Worm (Caenorhabditis elegans) whole organism, young adult: ENCODE results near the gene T14B4.8.

Experiments
- B0261.1 ChIP-seq: sonication (generic microtip); optimal IDR thresholded peaks from 2 replicates; lab custom pipeline; 2016; ENCODE audit warnings: mild to moderate bottlenecking, missing genetic modification characterization, moderate library complexity, missing compliant biosample characterization
- C17E4.6 ChIP-seq: fragments of 200-800 bp; sonication (Bioruptor generic); IDR thresholded peaks from 2 replicates; pipeline ENCODE4 v1.3.6; 2022; ENCODE audit warnings: missing genetic modification reagents, missing genetic modification characterization, missing compliant biosample characterization
- D2030.7 ChIP-seq: fragments of 200-800 bp; sonication (Bioruptor generic); IDR thresholded peaks from 2 replicates; pipeline ENCODE4 v1.3.6; 2022; ENCODE audit warnings: missing genetic modification reagents, missing genetic modification characterization, missing compliant biosample characterization
- F10E7.11 ChIP-seq: sonication (generic microtip); optimal IDR thresholded peaks from 2 replicates; lab custom pipeline; 2017; ENCODE audit warnings: mild to moderate bottlenecking, missing genetic modification characterization, moderate library complexity, missing compliant biosample characterization
- F23B12.7 ChIP-seq: sonication (generic microtip); optimal IDR thresholded peaks from 2 replicates; lab custom pipeline; 2017; ENCODE audit warnings: missing genetic modification characterization, mild to moderate bottlenecking, missing compliant biosample characterization, antibody characterized with exemption, moderate library complexity; ENCODE audit not compliant: insufficient read depth
- F33H1.4 ChIP-seq: fragments of 200-800 bp; sonication (Bioruptor generic); IDR thresholded peaks from 2 replicates; pipeline ENCODE4 v1.3.6; 2022; ENCODE audit warnings: missing genetic modification reagents, missing genetic modification characterization, missing compliant biosample characterization
- F52B5.7 ChIP-seq: sonication (generic microtip); optimal IDR thresholded peaks from 2 replicates; lab custom pipeline; 2016; ENCODE audit warnings: mild to moderate bottlenecking, missing genetic modification characterization, missing compliant biosample characterization
- K11D2.4 ChIP-seq: fragments of 200-800 bp; sonication (Bioruptor generic); IDR thresholded peaks from 2 replicates; pipeline ENCODE4 v1.3.6; 2022; ENCODE audit warnings: missing genetic modification reagents, missing genetic modification characterization, missing compliant biosample characterization
- T26A5.8 ChIP-seq: sonication (generic microtip); optimal IDR thresholded peaks from 2 replicates; lab custom pipeline; 2016; ENCODE audit warnings: missing genetic modification characterization, missing compliant biosample characterization
- Y53F4B.3 ChIP-seq: fragments of 200-800 bp; sonication (Bioruptor generic); IDR thresholded peaks from 2 replicates; pipeline ENCODE4 v1.3.6; 2022; ENCODE audit warnings: missing genetic modification reagents, missing genetic modification characterization, missing compliant biosample characterization
- Y79H2A.3 ChIP-seq: fragments of 200-800 bp; sonication (Bioruptor generic); conservative IDR thresholded peaks from 2 replicates; pipeline ENCODE4 v1.3.6; 2022; ENCODE audit warnings: missing genetic modification reagents, missing genetic modification characterization, missing compliant biosample characterization
- Y95B8A.8 ChIP-seq: fragments of 200-800 bp; sonication (Bioruptor generic); IDR thresholded peaks from 2 replicates; pipeline ENCODE4 v1.3.6; 2022; ENCODE audit warnings: missing genetic modification reagents, missing genetic modification characterization, missing compliant biosample characterization
- akir-1 ChIP-seq: fragments of 200-800 bp; sonication (Bioruptor generic); optimal IDR thresholded peaks from 2 replicates; lab custom pipeline; 2018; ENCODE audit warnings: mild to moderate bottlenecking, missing genetic modification characterization, moderate library complexity, missing compliant biosample characterization
- attf-5 ChIP-seq: fragments of 200-800 bp; sonication (Bioruptor generic); optimal IDR thresholded peaks from 2 replicates; lab custom pipeline; 2018; ENCODE audit warnings: mild to moderate bottlenecking, missing genetic modification characterization, missing compliant biosample characterization
- cebp-1 ChIP-seq, 2 experiments: fragments of 200-800 bp in 1 of 2; sonication (Bioruptor generic) in 1 of 2; sonication (generic microtip) in 1 of 2; IDR thresholded peaks in 1 of 2; optimal IDR thresholded peaks in 1 of 2; 2 replicates each; pipeline versions ENCODE4 v1.3.6 to Lab custom; 2017 to 2022; ENCODE audit warnings: missing compliant biosample characterization in 2 of 2, missing genetic modification characterization in 2 of 2, mild to moderate bottlenecking in 1 of 2, missing genetic modification reagents in 1 of 2, moderate library complexity in 1 of 2
- ceh-100 ChIP-seq: fragments of 200-800 bp; sonication (Bioruptor generic); IDR thresholded peaks from 2 replicates; pipeline ENCODE4 v1.3.6; 2022; ENCODE audit warnings: missing genetic modification reagents, missing genetic modification characterization, missing compliant biosample characterization
- ceh-58 ChIP-seq: fragments of 200-800 bp; sonication (Bioruptor generic); IDR thresholded peaks from 2 replicates; pipeline ENCODE4 v1.3.6; 2022; ENCODE audit warnings: missing genetic modification characterization, missing compliant biosample characterization
- die-1 ChIP-seq: sonication (generic microtip); optimal IDR thresholded peaks from 2 replicates; lab custom pipeline; 2016; ENCODE audit warnings: missing genotype, mild to moderate bottlenecking, missing genetic modification characterization, missing compliant biosample characterization
- efl-1 ChIP-seq: fragments of 150-350 bp; optimal IDR thresholded peaks from 2 replicates; lab custom pipeline; 2014; ENCODE audit warnings: missing biosample characterization, missing genetic modification reagents, missing genetic modification characterization
- fkh-3 ChIP-seq: sonication (generic microtip); optimal IDR thresholded peaks from 2 replicates; lab custom pipeline; 2016; ENCODE audit warnings: mild to moderate bottlenecking, missing genetic modification characterization, missing compliant biosample characterization
- hlh-12 ChIP-seq: sonication (generic microtip); optimal IDR thresholded peaks from 2 replicates; lab custom pipeline; 2016; ENCODE audit warnings: missing genetic modification characterization, missing compliant biosample characterization
- hmg-1.2 ChIP-seq: fragments of 200-800 bp; sonication (Bioruptor generic); IDR thresholded peaks from 2 replicates; pipeline ENCODE4 v1.3.6; 2022; ENCODE audit warnings: missing genetic modification reagents, missing genetic modification characterization, missing compliant biosample characterization
- hmg-20 ChIP-seq: fragments of 200-800 bp; sonication (Bioruptor generic); IDR thresholded peaks from 2 replicates; pipeline ENCODE4 v1.3.6; 2022; ENCODE audit warnings: missing genetic modification reagents, missing genetic modification characterization, missing compliant biosample characterization
- hrde-1 ChIP-seq: sonication (generic microtip); optimal IDR thresholded peaks from 2 replicates; lab custom pipeline; 2016; ENCODE audit warnings: missing genetic modification characterization, mild to moderate bottlenecking, missing compliant biosample characterization, moderate library complexity, missing genotype, missing genetic modification reagents, borderline replicate concordance
- lin-54 ChIP-seq: fragments of 200-800 bp; sonication (Bioruptor generic); optimal IDR thresholded peaks from 2 replicates; lab custom pipeline; 2018; ENCODE audit warnings: mild to moderate bottlenecking, missing genetic modification characterization, missing compliant biosample characterization
- madf-3 ChIP-seq: fragments of 200-800 bp; sonication (Bioruptor generic); IDR thresholded peaks from 2 replicates; pipeline ENCODE4 v1.3.6; 2022; ENCODE audit warnings: missing genetic modification reagents, missing genetic modification characterization, missing compliant biosample characterization
- madf-6 ChIP-seq: fragments of 200-800 bp; sonication (Bioruptor generic); IDR thresholded peaks from 2 replicates; pipeline ENCODE4 v1.3.6; 2022; ENCODE audit warnings: missing genetic modification reagents, missing genetic modification characterization, missing compliant biosample characterization
- mcd-1 ChIP-seq: fragments of 200-800 bp; sonication (Bioruptor generic); IDR thresholded peaks from 2 replicates; pipeline ENCODE4 v1.3.6; 2022; ENCODE audit warnings: missing genetic modification reagents, missing genetic modification characterization, missing compliant biosample characterization
- mxl-1 ChIP-seq: sonication (generic microtip); optimal IDR thresholded peaks from 2 replicates; lab custom pipeline; 2016; ENCODE audit warnings: missing genetic modification characterization, missing compliant biosample characterization
- nfyb-1 ChIP-seq: fragments of 200-800 bp; sonication (Bioruptor generic); IDR thresholded peaks from 2 replicates; pipeline ENCODE4 v1.3.6; 2022; ENCODE audit warnings: missing genetic modification reagents, missing genetic modification characterization, missing compliant biosample characterization
- nhr-27 ChIP-seq: fragments of 200-800 bp; sonication (Bioruptor generic); optimal IDR thresholded peaks from 2 replicates; lab custom pipeline; 2018; ENCODE audit warnings: mild to moderate bottlenecking, missing genetic modification characterization, moderate library complexity, missing compliant biosample characterization
- rcor-1 ChIP-seq: fragments of 200-800 bp; sonication (Bioruptor generic); IDR thresholded peaks from 2 replicates; pipeline ENCODE4 v1.3.6; 2022; ENCODE audit warnings: missing genetic modification reagents, missing genetic modification characterization, missing compliant biosample characterization
- rec-8 ChIP-seq, 2 experiments: sonication (generic microtip); optimal IDR thresholded peaks; 2 replicates each; lab custom pipeline; 2016; ENCODE audit warnings: mild to moderate bottlenecking in 2 of 2, missing genetic modification characterization in 2 of 2, missing genetic modification reagents in 2 of 2, missing genotype in 2 of 2, missing biosample characterization in 1 of 2, missing compliant biosample characterization in 1 of 2, moderate library complexity in 1 of 2
- sdz-38 ChIP-seq: sonication (generic microtip); optimal IDR thresholded peaks from 2 replicates; lab custom pipeline; 2016; ENCODE audit warnings: missing genotype, missing genetic modification characterization, missing compliant biosample characterization
- sea-2 ChIP-seq: fragments of 200-800 bp; sonication (Bioruptor generic); IDR thresholded peaks from 2 replicates; pipeline ENCODE4 v1.3.6; 2022; ENCODE audit warnings: missing genetic modification characterization, missing compliant biosample characterization
- snpc-1.1 ChIP-seq: sonication (generic microtip); optimal IDR thresholded peaks from 2 replicates; lab custom pipeline; 2017; ENCODE audit warnings: missing genetic modification characterization, mild to moderate bottlenecking, missing compliant biosample characterization, antibody characterized with exemption, moderate library complexity, missing genotype, missing genetic modification reagents; ENCODE audit not compliant: insufficient read depth
- snpc-1.3 ChIP-seq: sonication (generic microtip); optimal IDR thresholded peaks from 2 replicates; lab custom pipeline; 2017; ENCODE audit warnings: missing genetic modification characterization, mild to moderate bottlenecking, missing compliant biosample characterization, antibody characterized with exemption, moderate library complexity, missing genotype, missing genetic modification reagents; ENCODE audit not compliant: insufficient read depth
- tbp1 ChIP-seq: fragments of 200-800 bp; sonication (Bioruptor generic); optimal IDR thresholded peaks from 2 replicates; lab custom pipeline; 2018; ENCODE audit warnings: mild to moderate bottlenecking, missing genetic modification characterization, missing compliant biosample characterization
- tbx-9 ChIP-seq: sonication (generic microtip); optimal IDR thresholded peaks from 2 replicates; lab custom pipeline; 2016; ENCODE audit warnings: borderline replicate concordance, missing genetic modification characterization, inconsistent platforms, missing compliant biosample characterization
- unc-130 ChIP-seq: sonication (generic microtip); optimal IDR thresholded peaks from 2 replicates; lab custom pipeline; 2016; ENCODE audit warnings: missing genetic modification reagents, missing genetic modification characterization, missing compliant biosample characterization
- unc-62 ChIP-seq: fragments of 150-350 bp; optimal IDR thresholded peaks from 2 replicates; lab custom pipeline; 2014; ENCODE audit warnings: missing biosample characterization, missing genetic modification reagents, missing genetic modification characterization
- xnd-1 ChIP-seq: sonication (generic microtip); optimal IDR thresholded peaks from 2 replicates; lab custom pipeline; 2016; ENCODE audit warnings: missing genotype, missing genetic modification reagents, missing genetic modification characterization, missing compliant biosample characterization
- ztf-18 ChIP-seq: sonication (generic microtip); optimal IDR thresholded peaks from 2 replicates; lab custom pipeline; 2016; ENCODE audit warnings: missing genotype, mild to moderate bottlenecking, missing genetic modification characterization, missing compliant biosample characterization
- ztf-22 ChIP-seq: fragments of 200-800 bp; sonication (Bioruptor generic); optimal IDR thresholded peaks from 2 replicates; lab custom pipeline; 2018; ENCODE audit warnings: mild to moderate bottlenecking, missing genetic modification characterization, moderate library complexity, missing compliant biosample characterization
- ztf-28 ChIP-seq: fragments of 200-800 bp; sonication (Bioruptor generic); IDR thresholded peaks from 2 replicates; pipeline ENCODE4 v1.3.6; 2022; ENCODE audit warnings: missing genetic modification reagents, missing genetic modification characterization, missing compliant biosample characterization
- ztf-3 ChIP-seq: fragments of 200-800 bp; sonication (Bioruptor generic); optimal IDR thresholded peaks from 2 replicates; lab custom pipeline; 2018; ENCODE audit warnings: mild to moderate bottlenecking, missing genetic modification characterization, missing compliant biosample characterization

The T14B4.8 gene

ce11 chrII:6721581-6721980 is 7.6 kb downstream of the T14B4.8 start (continued):
- TF ChIP-seq madf-6 (GFP tag; lab: Robert Waterston, UW), result 0 out of 2 replicates have a peak, but pooled peaks have one; percentile 51
- 0 out of 2 replicates have a peak, but pooled peaks have one; percentile 24 for TF ChIP-seq ceh-100 (GFP tag; lab: Robert Waterston, UW)
- no peak for TF ChIP-seq lin-54 (GFP tag; lab: Kevin White, UChicago)
- peak; percentile 65; the same call in 1 of the 2 replicates for TF ChIP-seq ztf-28 (GFP tag; lab: Robert Waterston, UW)
- TF ChIP-seq die-1 (tag; lab: Kevin White, UChicago), result peak; percentile 70
- no peak for TF ChIP-seq unc-62 (GFP tag; lab: Kevin White, UChicago)
- TF ChIP-seq mxl-1 (tag; lab: Kevin White, UChicago), result no peak
- TF ChIP-seq D2030.7 (GFP tag; lab: Robert Waterston, UW), result peak; percentile 41
- TF ChIP-seq B0261.1 (tag; lab: Kevin White, UChicago), result peak; percentile 85
- TF ChIP-seq K11D2.4, result 0 out of 2 replicates have a peak, but pooled peaks have one; percentile 33
- peak; percentile 21 for TF ChIP-seq attf-5 (GFP tag; lab: Kevin White, UChicago)
- no peak for TF ChIP-seq akir-1 (GFP tag; lab: Kevin White, UChicago)
- no peak for TF ChIP-seq snpc-1.3
- peak; percentile 14 for TF ChIP-seq snpc-1.1 (tag; lab: Kevin White, UChicago)
- no peak for TF ChIP-seq Y95B8A.8 (GFP tag; lab: Robert Waterston, UW)
- TF ChIP-seq rec-8 (tag; optimal IDR thresholded peaks at IDR 0.05; lab: Kevin White, UChicago), result no peak
- no peak; the same call in 1 of the 2 replicates for TF ChIP-seq F33H1.4 (GFP tag; lab: Robert Waterston, UW)
- no peak for TF ChIP-seq F10E7.11
- no peak for TF ChIP-seq cebp-1 (GFP tag; IDR thresholded peaks at IDR 0.05; lab: Robert Waterston, UW)
- TF ChIP-seq cebp-1 (tag; optimal IDR thresholded peaks at IDR 0.05; lab: Kevin White, UChicago), result no peak
- TF ChIP-seq T26A5.8 (tag; lab: Kevin White, UChicago), result no peak
- no peak for TF ChIP-seq C17E4.6 (GFP tag; lab: Robert Waterston, UW)
- TF ChIP-seq tbp1 (GFP tag; lab: Kevin White, UChicago), result peak; percentile 95
- TF ChIP-seq Y79H2A.3, result no peak
- peak; percentile 13 for TF ChIP-seq ztf-18 (tag; lab: Kevin White, UChicago)
- no peak for TF ChIP-seq ztf-3 (GFP tag; lab: Kevin White, UChicago)
- no peak for TF ChIP-seq madf-3 (GFP tag; lab: Robert Waterston, UW)
- peak; percentile 75 for TF ChIP-seq F23B12.7 (tag; lab: Kevin White, UChicago)
- TF ChIP-seq mcd-1 (GFP tag; lab: Robert Waterston, UW), result peak; percentile 51; the same call in 1 of the 2 replicates
- TF ChIP-seq hmg-1.2 (GFP tag; lab: Robert Waterston, UW), result peak; percentile 67
- TF ChIP-seq fkh-3, result no peak
- TF ChIP-seq hrde-1 (tag; lab: Kevin White, UChicago), result no peak
- TF ChIP-seq sea-2, result no peak

ce11 chrII:6718221-6718620 is 11.0 kb downstream of the T14B4.8 start, which contains the start of gene tsp-10:
TSS of gene tsp-10 (plus strand) at chrII:6718586.
- TF ChIP-seq hlh-12 (tag; lab: Kevin White, UChicago) (no peak), F52B5.7 (no peak), sdz-38 (tag; lab: Kevin White, UChicago) (no peak), nhr-27 (tag; lab: Kevin White, UChicago) (no peak), rcor-1 (GFP tag; lab: Robert Waterston, UW) (no peak), unc-130 (GFP tag; lab: Kevin White, UChicago) (no peak), nfyb-1 (no peak), die-1 (tag; lab: Kevin White, UChicago) (no peak), cebp-1 (GFP tag; IDR thresholded peaks at IDR 0.05; lab: Robert Waterston, UW) (no peak), cebp-1 (tag; optimal IDR thresholded peaks at IDR 0.05; lab: Kevin White, UChicago) (no peak), F10E7.11 (no peak), tbx-9 (tag; lab: Kevin White, UChicago) (no peak), hmg-20 (GFP tag; lab: Robert Waterston, UW) (no peak), efl-1 (GFP tag; lab: Kevin White, UChicago) (no peak), Y53F4B.3 (GFP tag; lab: Robert Waterston, UW) (no peak), ceh-58 (GFP tag; lab: Robert Waterston, UW) (no peak), F33H1.4 (GFP tag; lab: Robert Waterston, UW) (no peak), xnd-1 (tag; lab: Kevin White, UChicago) (no peak), ztf-22 (no peak)
